Worm (Caenorhabditis elegans) whole organism, L3 larva: ENCODE measurements around the gene C14E2.4.

ENCODE experiments used
- R02D3.7 ChIP-seq: fragments of 150-350 bp; optimal IDR thresholded peaks from 2 replicates; lab custom pipeline; 2014; ENCODE audit warnings: missing biosample characterization, missing genetic modification characterization
- aly-2 ChIP-seq: fragments of 150-350 bp; optimal IDR thresholded peaks from 2 replicates; lab custom pipeline; 2014; ENCODE audit warnings: missing biosample characterization, missing genetic modification characterization
- ceh-16 ChIP-seq: sonication (generic microtip); optimal IDR thresholded peaks from 2 replicates; lab custom pipeline; 2017; ENCODE audit warnings: missing biosample characterization, missing genetic modification characterization
- ceh-28 ChIP-seq: fragments of 150-350 bp; optimal IDR thresholded peaks from 2 replicates; lab custom pipeline; 2014; ENCODE audit warnings: missing biosample characterization, missing genetic modification reagents, missing genetic modification characterization
- daf-12 ChIP-seq: fragments of 150-350 bp; optimal IDR thresholded peaks from 2 replicates; lab custom pipeline; 2014; ENCODE audit warnings: missing biosample characterization, missing genetic modification reagents, missing genetic modification characterization
- elt-1 ChIP-seq: fragments of 150-350 bp; optimal IDR thresholded peaks from 2 replicates; lab custom pipeline; 2014; ENCODE audit warnings: missing biosample characterization, missing genetic modification characterization
- eor-1 ChIP-seq, 2 experiments: fragments of 150-350 bp; optimal IDR thresholded peaks; 2 replicates each; lab custom pipeline; 2014 to 2018; ENCODE audit warnings: missing biosample characterization in 2 of 2, missing genetic modification characterization in 2 of 2
- fkh-10 ChIP-seq: sonication (generic microtip); optimal IDR thresholded peaks from 2 replicates; lab custom pipeline; 2017; ENCODE audit warnings: missing biosample characterization, missing genetic modification reagents, missing genetic modification characterization
- fkh-2 ChIP-seq: fragments of 150-350 bp; optimal IDR thresholded peaks from 2 replicates; lab custom pipeline; 2014; ENCODE audit warnings: missing biosample characterization, missing genetic modification reagents, missing genetic modification characterization
- fos-1 ChIP-seq: fragments of 150-350 bp; optimal IDR thresholded peaks from 2 replicates; lab custom pipeline; 2014; ENCODE audit warnings: missing biosample characterization, missing genetic modification characterization
- lin-39 ChIP-seq: fragments of 150-350 bp; optimal IDR thresholded peaks from 2 replicates; lab custom pipeline; 2018; ENCODE audit warnings: missing biosample characterization, missing genetic modification reagents, missing genetic modification characterization
- nhr-11 ChIP-seq: fragments of 150-350 bp; optimal IDR thresholded peaks from 2 replicates; lab custom pipeline; 2014; ENCODE audit warnings: missing biosample characterization, missing genetic modification characterization
- nhr-23 ChIP-seq: fragments of 150-350 bp; optimal IDR thresholded peaks from 2 replicates; lab custom pipeline; 2014; ENCODE audit warnings: missing biosample characterization, missing genetic modification reagents, missing genetic modification characterization
- nhr-25 ChIP-seq: sonication (generic microtip); optimal IDR thresholded peaks from 2 replicates; lab custom pipeline; 2017; ENCODE audit warnings: missing biosample characterization, missing genetic modification characterization
- nhr-67 ChIP-seq: fragments of 150-350 bp; optimal IDR thresholded peaks from 2 replicates; lab custom pipeline; 2014; ENCODE audit warnings: missing biosample characterization, missing genetic modification characterization
- pha-4 ChIP-seq: fragments of 150-350 bp; optimal IDR thresholded peaks from 2 replicates; lab custom pipeline; 2014; ENCODE audit warnings: missing biosample characterization, missing genetic modification reagents, missing genetic modification characterization
- pqm-1 ChIP-seq: fragments of 150-350 bp; optimal IDR thresholded peaks from 2 replicates; lab custom pipeline; 2017; ENCODE audit warnings: missing biosample characterization, missing genetic modification characterization, inconsistent platforms
- sea-2 ChIP-seq: fragments of 150-350 bp; sonication (generic microtip); optimal IDR thresholded peaks from 4 replicates; lab custom pipeline; 2014; ENCODE audit warnings: missing biosample characterization, missing genetic modification reagents, missing genetic modification characterization
- skn-1 ChIP-seq: fragments of 150-350 bp; optimal IDR thresholded peaks from 2 replicates; lab custom pipeline; 2014; ENCODE audit warnings: missing biosample characterization, missing genetic modification characterization
- snpc-4 ChIP-seq: fragments of 150-350 bp; optimal IDR thresholded peaks from 2 replicates; lab custom pipeline; 2014; ENCODE audit warnings: missing biosample characterization, missing genetic modification characterization
- zag-1 ChIP-seq: fragments of 150-350 bp; optimal IDR thresholded peaks from 2 replicates; lab custom pipeline; 2014; ENCODE audit warnings: missing biosample characterization, missing genetic modification characterization

C14E2.4 gene

ce11 chrX:1785692-1786091, 35.4 kb downstream of the C14E2.4 start:
- no peak for TF ChIP-seq ceh-16 (tag; lab: Kevin White, UChicago)
- TF ChIP-seq pha-4 (tag; lab: Kevin White, UChicago), result no peak
- no peak for TF ChIP-seq fkh-10 (GFP tag; lab: Kevin White, UChicago)
- TF ChIP-seq fos-1 (tag; lab: Kevin White, UChicago), result no peak
- TF ChIP-seq aly-2 (tag; lab: Kevin White, UChicago), result no peak
- no peak for TF ChIP-seq nhr-11 (tag; lab: Kevin White, UChicago)
- TF ChIP-seq pqm-1, result no peak
- no peak for TF ChIP-seq ceh-28 (tag; lab: Kevin White, UChicago)
- no peak for TF ChIP-seq elt-1
- no peak for TF ChIP-seq fkh-2
- TF ChIP-seq, all 47 proteins: peak for 0

DNA sequence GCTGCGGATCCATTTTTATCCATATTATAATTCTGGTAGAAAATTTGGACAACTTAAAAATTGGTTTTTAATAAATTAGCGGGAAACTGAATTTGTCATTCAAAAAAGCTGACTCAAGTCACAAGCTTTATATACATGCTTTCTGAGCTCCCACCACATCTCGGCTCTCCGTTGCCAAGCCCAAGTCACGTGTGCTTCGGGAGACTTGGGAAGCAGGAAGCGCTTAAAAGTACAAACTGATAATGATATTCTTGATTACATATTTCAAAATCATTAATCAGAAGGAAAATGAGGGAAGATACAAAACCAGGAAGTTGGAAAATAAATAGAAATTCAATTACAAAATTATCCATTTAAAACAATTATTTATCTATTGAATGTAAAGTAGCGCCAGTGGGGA, 43.1 kb downstream of the C14E2.4 start, which contains the start of gene elc-2:
Gene elc-2, minus strand, starts transcription at position 101 of the 400 bp plus-strand sequence.
- no peak for TF ChIP-seq nhr-25 (tag; lab: Kevin White, UChicago)
- no peak for TF ChIP-seq sea-2 (GFP tag; lab: Kevin White, UChicago)
- TF ChIP-seq daf-12 (tag; lab: Kevin White, UChicago), result no peak
- TF ChIP-seq nhr-67 (tag; lab: Kevin White, UChicago), result no peak

ce11 chrX:1769636-1770035, 51.5 kb downstream of the C14E2.4 start:
- no peak for TF ChIP-seq nhr-23 (tag; lab: Kevin White, UChicago)
- TF ChIP-seq nhr-11 (tag; lab: Kevin White, UChicago), result no peak
- TF ChIP-seq skn-1 (tag; lab: Kevin White, UChicago), result no peak
- no peak for TF ChIP-seq pqm-1
- no peak for TF ChIP-seq sea-2 (GFP tag; lab: Kevin White, UChicago)
- no peak for TF ChIP-seq zag-1 (tag; lab: Kevin White, UChicago)
- TF ChIP-seq eor-1 (tag; optimal IDR thresholded peaks at IDR 0.05; lab: Kevin White, UChicago), result no peak
- TF ChIP-seq ceh-16 (tag; lab: Kevin White, UChicago), result no peak
- no peak for TF ChIP-seq lin-39
- no peak for TF ChIP-seq snpc-4 (tag; lab: Kevin White, UChicago)
- no peak for TF ChIP-seq fkh-2
- no peak for TF ChIP-seq R02D3.7 (tag; lab: Kevin White, UChicago)
- no peak for TF ChIP-seq elt-1
